ENCODE assay signal across 2 fruit fly cellular contexts in the genomic region with DNA sequence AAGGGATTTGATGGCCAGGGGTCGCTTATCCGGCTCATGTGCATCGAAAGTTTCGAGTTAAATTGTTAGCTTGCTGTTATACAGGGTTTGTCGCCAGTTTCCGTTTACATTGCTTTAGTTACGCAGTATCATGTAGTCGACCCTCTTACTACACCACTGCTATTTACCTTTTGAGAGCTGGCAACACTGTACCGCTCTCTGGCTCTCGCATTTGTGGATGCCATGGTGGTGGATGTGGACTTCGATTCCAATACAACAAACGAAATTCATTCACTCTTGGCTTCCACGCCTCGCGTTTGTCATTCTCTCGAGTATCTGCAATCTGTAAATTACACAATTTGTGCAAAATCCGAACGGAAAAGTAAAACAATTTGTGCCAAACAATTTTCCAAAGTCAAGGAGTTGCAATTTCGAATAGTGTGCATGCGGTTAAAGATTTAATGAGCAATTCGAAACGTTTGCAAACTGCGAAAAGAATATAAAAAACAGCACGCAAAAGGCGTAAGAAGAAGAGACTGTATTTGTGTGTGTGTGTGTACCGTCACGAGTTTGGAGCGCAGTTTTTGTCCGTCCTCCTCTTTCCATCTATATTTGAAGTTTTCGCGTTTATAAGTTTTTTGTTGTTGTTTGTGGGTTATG.
TF ChIP-seq lines count a peak whose summit lies in the region.

No protein-coding gene starts in this region.

TF ChIP-seq in whole organism, embryonic, 481 proteins besides CTCF, POLR2A, EP300 and RAD21 (continued from another document and continues in another):
- TF ChIP-seq tio (GFP tag; optimal IDR thresholded peaks at IDR 0.05; lab: Kevin White, UChicago) (no peak), CG9876 (GFP tag; optimal IDR thresholded peaks at IDR 0.05; lab: Kevin White, UChicago) (no peak), CG13894 (tag; optimal IDR thresholded peaks at IDR 0.05; lab: Kevin White, UChicago) (no peak), Six4 (GFP tag; optimal IDR thresholded peaks at IDR 0.05; lab: Kevin White, UChicago) (no peak), D19A (tag; optimal IDR thresholded peaks at IDR 0.05; lab: Kevin White, UChicago) (no peak), gt (GFP tag; IDR thresholded peaks at IDR 0.05; lab: Robert Waterston, UW) (no peak), CG6791 (GFP tag; IDR thresholded peaks at IDR 0.05; lab: Robert Waterston, UW; ENCODE audit: partially characterized antibody) (peak; percentile 100), ERR (GFP tag; optimal IDR thresholded peaks at IDR 0.05; lab: Kevin White, UChicago) (peak; percentile 48), Ssrp (tag; optimal IDR thresholded peaks at IDR 0.05; lab: Kevin White, UChicago) (no peak), z (GFP tag; IDR thresholded peaks at IDR 0.05; lab: Robert Waterston, UW) (no peak), CG18599 (GFP tag; optimal IDR thresholded peaks at IDR 0.05; lab: Kevin White, UChicago) (peak; percentile 28), abd-A (tag; optimal IDR thresholded peaks at IDR 0.05; lab: Kevin White, UChicago) (peak; percentile 73), Asciz (GFP tag; optimal IDR thresholded peaks at IDR 0.05; lab: Kevin White, UChicago) (no peak), bigmax (GFP tag; optimal IDR thresholded peaks at IDR 0.05; lab: Kevin White, UChicago) (no peak), CG9797 (GFP tag; optimal IDR thresholded peaks at IDR 0.05; lab: Kevin White, UChicago) (no peak), disco-r (GFP tag; optimal IDR thresholded peaks at IDR 0.05; lab: Kevin White, UChicago) (no peak), tll (GFP tag; optimal IDR thresholded peaks at IDR 0.05; lab: Kevin White, UChicago) (no peak), CG43689 (GFP tag; IDR thresholded peaks at IDR 0.05; lab: Robert Waterston, UW) (no peak), h (optimal IDR thresholded peaks at IDR 0.05; lab: Kevin White, UChicago) (no peak), bsh (GFP tag; optimal IDR thresholded peaks at IDR 0.05; lab: Kevin White, UChicago) (peak; percentile 19 to 24), CG18262 (tag; optimal IDR thresholded peaks at IDR 0.05; lab: Kevin White, UChicago) (no peak), CG10147 (GFP tag; optimal IDR thresholded peaks at IDR 0.05; lab: Kevin White, UChicago) (peak; percentile 42), CG17568 (GFP tag; optimal IDR thresholded peaks at IDR 0.05; lab: Kevin White, UChicago) (no peak), Nf-YC (tag; optimal IDR thresholded peaks at IDR 0.05; lab: Kevin White, UChicago) (peak; percentile 59), CG3065 (GFP tag; optimal IDR thresholded peaks at IDR 0.05; lab: Kevin White, UChicago) (no peak), CG2116 (GFP tag; optimal IDR thresholded peaks at IDR 0.05; lab: Kevin White, UChicago) (no peak), zf30C (GFP tag; optimal IDR thresholded peaks at IDR 0.05; lab: Kevin White, UChicago) (no peak), Gsc (GFP tag; IDR thresholded peaks at IDR 0.05; lab: Robert Waterston, UW) (no peak), CG2712 (tag; optimal IDR thresholded peaks at IDR 0.05; lab: Kevin White, UChicago) (peak; percentile 27), Dek (tag; optimal IDR thresholded peaks at IDR 0.05; lab: Kevin White, UChicago) (no peak), pnt (GFP tag; optimal IDR thresholded peaks at IDR 0.05; lab: Kevin White, UChicago) (no peak), nmo (GFP tag; optimal IDR thresholded peaks at IDR 0.05; lab: Kevin White, UChicago) (no peak), Dp (GFP tag; optimal IDR thresholded peaks at IDR 0.05; lab: Kevin White, UChicago) (no peak), lilli (GFP tag; optimal IDR thresholded peaks at IDR 0.05; lab: Kevin White, UChicago) (no peak), B-H2 (GFP tag; optimal IDR thresholded peaks at IDR 0.05; lab: Kevin White, UChicago) (no peak), CG4617 (GFP tag; optimal IDR thresholded peaks at IDR 0.05; lab: Kevin White, UChicago; ENCODE audit: borderline replicate concordance) (no peak), Camta (GFP tag; optimal IDR thresholded peaks at IDR 0.05; lab: Kevin White, UChicago) (no peak), Taf1 (GFP tag; IDR thresholded peaks at IDR 0.05; lab: Robert Waterston, UW) (no peak), CG7928 (GFP tag; optimal IDR thresholded peaks at IDR 0.05; lab: Kevin White, UChicago) (no peak), B-H1 (GFP tag; IDR thresholded peaks at IDR 0.05; lab: Robert Waterston, UW) (no peak), CG3838 (GFP tag; optimal IDR thresholded peaks at IDR 0.05; lab: Kevin White, UChicago) (no peak), CG7839 (tag; optimal IDR thresholded peaks at IDR 0.05; lab: Kevin White, UChicago) (peak; percentile 23), sob (GFP tag; IDR thresholded peaks at IDR 0.05; lab: Robert Waterston, UW) (peak; percentile 44; the same call in 1 of the 2 replicates), ara (GFP tag; IDR thresholded peaks at IDR 0.05; lab: Robert Waterston, UW) (no peak; the same call in 1 of the 2 replicates), CG9727 (GFP tag; optimal IDR thresholded peaks at IDR 0.05; lab: Kevin White, UChicago) (peak; percentile 21), Poxn (GFP tag; IDR thresholded peaks at IDR 0.05; lab: Robert Waterston, UW) (no peak), rib (GFP tag; IDR thresholded peaks at IDR 0.05; lab: Robert Waterston, UW) (0 out of 2 replicates have a peak, but pooled peaks have one; percentile 18), CG8388 (GFP tag; optimal IDR thresholded peaks at IDR 0.05; lab: Kevin White, UChicago) (no peak), btn (GFP tag; optimal IDR thresholded peaks at IDR 0.05; lab: Kevin White, UChicago) (no peak), CG4424 (GFP tag; optimal IDR thresholded peaks at IDR 0.05; lab: Kevin White, UChicago) (peak; percentile 35), ro (GFP tag; IDR thresholded peaks at IDR 0.05; lab: Robert Waterston, UW) (no peak), br (optimal IDR thresholded peaks at IDR 0.05; lab: Kevin White, UChicago) (no peak), CG1529 (GFP tag; optimal IDR thresholded peaks at IDR 0.05; lab: Kevin White, UChicago) (no peak), nerfin-2 (GFP tag; IDR thresholded peaks at IDR 0.05; lab: Robert Waterston, UW; ENCODE audit: partially characterized antibody) (peak; percentile 100), CG3281 (GFP tag; optimal IDR thresholded peaks at IDR 0.05; lab: Kevin White, UChicago) (peak; percentile 21), az2 (GFP tag; optimal IDR thresholded peaks at IDR 0.05; lab: Kevin White, UChicago) (no peak), CG3847 (GFP tag; IDR thresholded peaks at IDR 0.05; lab: Robert Waterston, UW) (no peak), CG2889 (GFP tag; IDR thresholded peaks at IDR 0.05; lab: Robert Waterston, UW) (no peak), her (GFP tag; optimal IDR thresholded peaks at IDR 0.05; lab: Kevin White, UChicago) (peak; percentile 39), lmd (GFP tag; IDR thresholded peaks at IDR 0.05; lab: Robert Waterston, UW) (no peak), peb (GFP tag; IDR thresholded peaks at IDR 0.05; lab: Robert Waterston, UW) (no peak), pfk (GFP tag; optimal IDR thresholded peaks at IDR 0.05; lab: Kevin White, UChicago) (no peak), lbe (GFP tag; optimal IDR thresholded peaks at IDR 0.05; lab: Kevin White, UChicago) (peak; percentile 67), Atf6 (GFP tag; IDR thresholded peaks at IDR 0.05; lab: Robert Waterston, UW) (peak; percentile 53; the same call in 1 of the 2 replicates)

TF ChIP-seq in whole organism, prepupa, 60 proteins besides CTCF, POLR2A, EP300 and RAD21 (continued from another document):
- TF ChIP-seq CG6808 (GFP tag; optimal IDR thresholded peaks at IDR 0.05; lab: Kevin White, UChicago) (peak; percentile 55), dac (GFP tag; optimal IDR thresholded peaks at IDR 0.05; lab: Kevin White, UChicago) (no peak), Smox (GFP tag; optimal IDR thresholded peaks at IDR 0.05; lab: Kevin White, UChicago) (no peak), fkh (GFP tag; optimal IDR thresholded peaks at IDR 0.05; lab: Kevin White, UChicago) (peak; percentile 94), CG8119 (GFP tag; IDR thresholded peaks at IDR 0.05; lab: Robert Waterston, UW) (peak; percentile 41; the same call in 1 of the 3 replicates), CG3032 (tag; optimal IDR thresholded peaks at IDR 0.05; lab: Kevin White, UChicago) (no peak), CG16779 (tag; optimal IDR thresholded peaks at IDR 0.05; lab: Kevin White, UChicago) (peak; percentile 69), Eip75B (GFP tag; optimal IDR thresholded peaks at IDR 0.05; lab: Kevin White, UChicago) (no peak), CG34406 (GFP tag; optimal IDR thresholded peaks at IDR 0.05; lab: Kevin White, UChicago) (no peak), Blimp-1 (GFP tag; optimal IDR thresholded peaks at IDR 0.05; lab: Kevin White, UChicago) (no peak), OdsH (GFP tag; optimal IDR thresholded peaks at IDR 0.05; lab: Kevin White, UChicago) (no peak), Lpt (GFP tag; optimal IDR thresholded peaks at IDR 0.05; lab: Kevin White, UChicago) (peak; percentile 9), fd85E (GFP tag; optimal IDR thresholded peaks at IDR 0.05; lab: Kevin White, UChicago) (no peak)
